Worm (Caenorhabditis elegans): ENCODE measurements around the gene cri-3.

ce11 chrIII:3346665-3347064 lies 49.5 kb upstream of the cri-3 start:
- TF ChIP-seq hlh-26 (GFP tag; conservative IDR thresholded peaks at IDR 0.05), result no peak
- no peak for TF ChIP-seq Y79H2A.3 (GFP tag; conservative IDR thresholded peaks at IDR 0.05)
- no peak for TF ChIP-seq nhr-179 (tag; optimal IDR thresholded peaks at IDR 0.05)
- no peak for TF ChIP-seq cebp-1 (GFP tag; IDR thresholded peaks at IDR 0.05)
- TF ChIP-seq cebp-1 (tag; optimal IDR thresholded peaks at IDR 0.05), result no peak
- no peak for TF ChIP-seq sea-2 (GFP tag; IDR thresholded peaks at IDR 0.05)
- no peak for TF ChIP-seq F10E7.11 (tag; optimal IDR thresholded peaks at IDR 0.05)
- TF ChIP-seq egl-44 (GFP tag; IDR thresholded peaks at IDR 0.05), result no peak
- no peak for TF ChIP-seq nfya-1 (tag; optimal IDR thresholded peaks at IDR 0.05; ENCODE audit: borderline replicate concordance, insufficient read depth)
- no peak for TF ChIP-seq hlh-12 (tag; optimal IDR thresholded peaks at IDR 0.05)
